Fruit fly (Drosophila melanogaster) whole organism, embryonic: ENCODE data around the gene CG33098.

Experiments
- Abd-B ChIP-seq: fragments of 200-800 bp; sonication (Bioruptor generic); optimal IDR thresholded peaks from 2 replicates; lab custom pipeline; 2018; ENCODE audit warnings: missing biosample characterization, mild to moderate bottlenecking, missing genetic modification characterization, moderate library complexity
- Aef1 ChIP-seq: fragments of 200-800 bp; sonication (Bioruptor generic); IDR thresholded peaks from 3 replicates; pipeline ENCODE4 v1.3.6; 2022; ENCODE audit warnings: missing biosample characterization, missing genetic modification characterization
- B-H2 ChIP-seq: fragments of 200-800 bp; sonication (Bioruptor generic); optimal IDR thresholded peaks from 2 replicates; lab custom pipeline; 2018; ENCODE audit warnings: missing biosample characterization, mild to moderate bottlenecking, missing genetic modification characterization
- BEAF-32 ChIP-seq: fragments of 200-800 bp; sonication (Bioruptor generic); optimal IDR thresholded peaks from 3 replicates; lab custom pipeline; 2017; ENCODE audit warnings: missing biosample characterization, missing genetic modification characterization, mild to moderate bottlenecking, moderate library complexity, missing genetic modification reagents
- CG10959 ChIP-seq: fragments of 200-800 bp; sonication (Bioruptor generic); IDR thresholded peaks from 2 replicates; pipeline ENCODE4 v1.3.6; 2022; ENCODE audit warnings: missing biosample characterization, missing genetic modification characterization
- CG12071 ChIP-seq: fragments of 200-800 bp; sonication (Bioruptor generic); optimal IDR thresholded peaks from 3 replicates; lab custom pipeline; 2018; ENCODE audit warnings: missing biosample characterization, mild to moderate bottlenecking, missing genetic modification characterization
- CG12659 ChIP-seq: fragments of 200-800 bp; sonication (Bioruptor generic); optimal IDR thresholded peaks from 3 replicates; lab custom pipeline; 2017; ENCODE audit warnings: mild to moderate bottlenecking, missing biosample characterization, missing genetic modification reagents, missing genetic modification characterization
- CG12744 ChIP-seq: fragments of 200-800 bp; sonication (Bioruptor generic); optimal IDR thresholded peaks from 2 replicates; lab custom pipeline; 2016; ENCODE audit warnings: missing biosample characterization, missing genetic modification characterization
- CG13624 ChIP-seq: fragments of 200-800 bp; sonication (Bioruptor generic); optimal IDR thresholded peaks from 2 replicates; lab custom pipeline; 2016; ENCODE audit warnings: missing biosample characterization, missing genetic modification characterization
- CG14710 ChIP-seq: fragments of 200-800 bp; sonication (Bioruptor generic); optimal IDR thresholded peaks from 3 replicates; lab custom pipeline; 2019; ENCODE audit warnings: missing biosample characterization, mild to moderate bottlenecking, missing genetic modification characterization, moderate library complexity
- CG1529 ChIP-seq: fragments of 200-800 bp; sonication (Bioruptor generic); optimal IDR thresholded peaks from 3 replicates; lab custom pipeline; 2018; ENCODE audit warnings: missing biosample characterization, missing genetic modification characterization
- CG15479 ChIP-seq: fragments of 200-800 bp; sonication (Bioruptor generic); optimal IDR thresholded peaks from 3 replicates; lab custom pipeline; 2019; ENCODE audit warnings: missing biosample characterization, mild to moderate bottlenecking, missing genetic modification characterization, moderate library complexity
- CG15514 ChIP-seq: fragments of 200-800 bp; sonication (Bioruptor generic); optimal IDR thresholded peaks from 3 replicates; lab custom pipeline; 2017; ENCODE audit warnings: missing biosample characterization, missing genetic modification characterization, mild to moderate bottlenecking, moderate library complexity, missing genetic modification reagents
- CG2120 ChIP-seq: fragments of 200-800 bp; sonication (Bioruptor generic); optimal IDR thresholded peaks from 3 replicates; lab custom pipeline; 2016; ENCODE audit warnings: missing biosample characterization, missing genetic modification characterization
- CG4282 ChIP-seq: fragments of 200-800 bp; sonication (Bioruptor generic); optimal IDR thresholded peaks from 2 replicates; lab custom pipeline; 2016; ENCODE audit warnings: missing biosample characterization, missing genetic modification characterization
- CG4404 ChIP-seq: fragments of 200-800 bp; sonication (Bioruptor generic); IDR thresholded peaks from 2 replicates; pipeline ENCODE4 v1.3.6; 2022; ENCODE audit warnings: missing biosample characterization, missing genetic modification characterization
- CG5180 ChIP-seq: fragments of 200-800 bp; sonication (Bioruptor generic); optimal IDR thresholded peaks from 3 replicates; lab custom pipeline; 2017; ENCODE audit warnings: missing biosample characterization, missing genetic modification characterization, mild to moderate bottlenecking, moderate library complexity, missing genetic modification reagents
- CG6791 ChIP-seq: fragments of 200-800 bp; sonication (Bioruptor generic); IDR thresholded peaks from 3 replicates; pipeline ENCODE4 v1.3.6; 2022; ENCODE audit warnings: missing biosample characterization, missing genetic modification characterization; ENCODE audit not compliant: partially characterized antibody
- CG9876 ChIP-seq: fragments of 200-800 bp; sonication (Bioruptor generic); optimal IDR thresholded peaks from 2 replicates; lab custom pipeline; 2016; ENCODE audit warnings: missing biosample characterization, missing genetic modification characterization
- Dp ChIP-seq: fragments of 200-800 bp; sonication (Bioruptor generic); optimal IDR thresholded peaks from 2 replicates; lab custom pipeline; 2018; ENCODE audit warnings: missing biosample characterization, mild to moderate bottlenecking, missing genetic modification characterization, moderate library complexity
- Dref ChIP-seq: fragments of 200-800 bp; sonication (Bioruptor generic); IDR thresholded peaks from 2 replicates; pipeline ENCODE4 v1.3.6; 2022; ENCODE audit warnings: missing biosample characterization, missing genetic modification characterization
- Ets97D ChIP-seq: fragments of 200-800 bp; sonication (Bioruptor generic); optimal IDR thresholded peaks from 3 replicates; lab custom pipeline; 2016; ENCODE audit warnings: missing biosample characterization, missing genetic modification characterization
- Fer1 ChIP-seq: fragments of 200-800 bp; sonication (Bioruptor generic); optimal IDR thresholded peaks from 2 replicates; lab custom pipeline; 2017; ENCODE audit warnings: missing biosample characterization, mild to moderate bottlenecking, missing genetic modification characterization
- MBD-R2 ChIP-seq: fragments of 200-800 bp; sonication (Bioruptor generic); IDR thresholded peaks from 2 replicates; pipeline ENCODE4 v1.3.6; 2022; ENCODE audit warnings: missing biosample characterization, missing genetic modification characterization
- Poxn ChIP-seq: fragments of 200-800 bp; sonication (Bioruptor generic); IDR thresholded peaks from 2 replicates; pipeline ENCODE4 v1.3.6; 2022; ENCODE audit warnings: missing biosample characterization, missing genetic modification characterization
- Side ChIP-seq: fragments of 200-800 bp; sonication (Bioruptor generic); optimal IDR thresholded peaks from 2 replicates; lab custom pipeline; 2016; ENCODE audit warnings: missing biosample characterization, missing genetic modification characterization
- Sin3A ChIP-seq: fragments of >200 bp; optimal IDR thresholded peaks from 2 replicates; lab custom pipeline; 2018
- Sry-δ ChIP-seq: fragments of 200-800 bp; sonication (Bioruptor generic); optimal IDR thresholded peaks from 2 replicates; lab custom pipeline; 2016; ENCODE audit warnings: missing biosample characterization, missing genetic modification characterization
- Trl ChIP-seq, 3 experiments: fragments of >200 bp in 2 of 3; fragments of 200-800 bp in 1 of 3; sonication (Bioruptor generic) in 1 of 3; optimal IDR thresholded peaks; 2 replicates in 1 of 3; 3 replicates in 2 of 3; lab custom pipeline; 2016 to 2017; ENCODE audit warnings: missing biosample characterization in 1 of 3, missing genetic modification characterization in 1 of 3
- amos ChIP-seq: fragments of 200-800 bp; sonication (Bioruptor generic); IDR thresholded peaks from 2 replicates; pipeline ENCODE4 v1.3.6; 2022; ENCODE audit warnings: missing biosample characterization, missing genetic modification characterization; ENCODE audit not compliant: partially characterized antibody
- ap ChIP-seq: fragments of 200-800 bp; sonication (Bioruptor generic); IDR thresholded peaks from 2 replicates; pipeline ENCODE4 v1.3.6; 2022; ENCODE audit warnings: missing biosample characterization, missing genetic modification characterization
- ase ChIP-seq: fragments of 200-800 bp; sonication (Bioruptor generic); IDR thresholded peaks from 3 replicates; pipeline ENCODE4 v1.3.6; 2022; ENCODE audit warnings: missing biosample characterization, missing genetic modification characterization
- chif ChIP-seq, 2 experiments: fragments of 200-800 bp; sonication (Bioruptor generic); optimal IDR thresholded peaks; 3 replicates each; lab custom pipeline; 2016; ENCODE audit warnings: missing biosample characterization in 2 of 2, missing genetic modification characterization in 2 of 2
- dmrt11E ChIP-seq: fragments of 200-800 bp; sonication (Bioruptor generic); optimal IDR thresholded peaks from 3 replicates; lab custom pipeline; 2018; ENCODE audit warnings: missing biosample characterization, mild to moderate bottlenecking, missing genetic modification characterization, moderate library complexity
- fd102C ChIP-seq: fragments of 200-800 bp; sonication (Bioruptor generic); optimal IDR thresholded peaks from 2 replicates; lab custom pipeline; 2018; ENCODE audit warnings: missing biosample characterization, mild to moderate bottlenecking, missing genetic modification characterization, moderate library complexity
- fu2 ChIP-seq: fragments of 200-800 bp; sonication (Bioruptor generic); optimal IDR thresholded peaks from 2 replicates; lab custom pipeline; 2016; ENCODE audit warnings: missing biosample characterization, missing genetic modification characterization
- h ChIP-seq: fragments of >200 bp; optimal IDR thresholded peaks from 2 replicates; lab custom pipeline; 2017
- her ChIP-seq: fragments of 200-800 bp; sonication (Bioruptor generic); optimal IDR thresholded peaks from 2 replicates; lab custom pipeline; 2016; ENCODE audit warnings: missing biosample characterization, missing genetic modification characterization
- knrl ChIP-seq: fragments of 200-800 bp; sonication (Bioruptor generic); IDR thresholded peaks from 3 replicates; pipeline ENCODE4 v1.3.6; 2022; ENCODE audit warnings: missing biosample characterization, missing genetic modification characterization; ENCODE audit not compliant: partially characterized antibody
- lbe ChIP-seq: fragments of 200-800 bp; sonication (Bioruptor generic); optimal IDR thresholded peaks from 2 replicates; lab custom pipeline; 2016; ENCODE audit warnings: missing biosample characterization, mild to moderate bottlenecking, missing genetic modification characterization
- mam ChIP-seq: fragments of 200-800 bp; sonication (Bioruptor generic); optimal IDR thresholded peaks from 3 replicates; lab custom pipeline; 2016; ENCODE audit warnings: missing biosample characterization, missing genetic modification characterization
- slou ChIP-seq: fragments of 200-800 bp; sonication (Bioruptor generic); optimal IDR thresholded peaks from 3 replicates; lab custom pipeline; 2016; ENCODE audit warnings: missing biosample characterization, missing genetic modification characterization
- sr ChIP-seq: fragments of 200-800 bp; sonication (Bioruptor generic); IDR thresholded peaks from 3 replicates; pipeline ENCODE4 v1.3.6; 2022; ENCODE audit warnings: missing biosample characterization, missing genetic modification characterization
- stwl ChIP-seq: fragments of 200-800 bp; sonication (Bioruptor generic); optimal IDR thresholded peaks from 3 replicates; lab custom pipeline; 2018; ENCODE audit warnings: missing biosample characterization, mild to moderate bottlenecking, missing genetic modification characterization, moderate library complexity
- tll ChIP-seq, 2 experiments: fragments of 200-800 bp in 1 of 2; fragments of >200 bp in 1 of 2; sonication (Bioruptor generic) in 1 of 2; optimal IDR thresholded peaks; 2 replicates each; lab custom pipeline; 2017 to 2019; ENCODE audit warnings: missing biosample characterization in 2 of 2, missing genetic modification characterization in 2 of 2, mild to moderate bottlenecking in 1 of 2, moderate library complexity in 1 of 2
- trem ChIP-seq: fragments of 200-800 bp; optimal IDR thresholded peaks from 3 replicates; lab custom pipeline; 2019; ENCODE audit warnings: missing biosample characterization, mild to moderate bottlenecking, missing genetic modification characterization, moderate library complexity
- twi ChIP-seq: fragments of 200-800 bp; optimal IDR thresholded peaks from 2 replicates; lab custom pipeline; 2019; ENCODE audit warnings: missing biosample characterization, mild to moderate bottlenecking, missing genetic modification characterization, moderate library complexity
- unc-4 ChIP-seq: fragments of 200-800 bp; sonication (Bioruptor generic); IDR thresholded peaks from 2 replicates; pipeline ENCODE4 v1.3.6; 2022; ENCODE audit warnings: missing biosample characterization, missing genetic modification characterization; ENCODE audit not compliant: partially characterized antibody
- zen ChIP-seq: fragments of 200-800 bp; sonication (Bioruptor generic); optimal IDR thresholded peaks from 3 replicates; lab custom pipeline; 2018; ENCODE audit warnings: missing biosample characterization, mild to moderate bottlenecking, missing genetic modification characterization, moderate library complexity

Gene CG33098

dm6 chr3R:12422379-12422975 lies 35.5 kb downstream of the CG33098 start, which contains the start of the genes Scgbeta and CG17202 (continued):
- TF ChIP-seq zen (tag; lab: Kevin White, UChicago) (peak; percentile 12), BEAF-32 (GFP tag; lab: Kevin White, UChicago) (peak; percentile 37), Aef1 (GFP tag; lab: Robert Waterston, UW) (no peak), CG12744 (GFP tag; lab: Kevin White, UChicago) (peak; percentile 32), chif (GFP tag; optimal IDR thresholded peaks at IDR 0.05; lab: Kevin White, UChicago) (peak in 1 of 2 experiments; percentile 8), ap (GFP tag; lab: Robert Waterston, UW) (no peak), B-H2 (GFP tag; lab: Kevin White, UChicago) (no peak), tll (GFP tag; optimal IDR thresholded peaks at IDR 0.05; lab: Kevin White, UChicago) (peak in 1 of 2 experiments; percentile 44), Dp (peak; percentile 66), fd102C (GFP tag; lab: Kevin White, UChicago) (no peak), Sin3A (lab: Kevin White, UChicago) (peak; percentile 59), knrl (GFP tag; lab: Robert Waterston, UW) (peak; percentile 49; the same call in 1 of the 3 replicates), CG12071 (GFP tag; lab: Kevin White, UChicago) (no peak), Trl (optimal IDR thresholded peaks at IDR 0.05; lab: Kevin White, UChicago) (no peak), Trl (GFP tag; optimal IDR thresholded peaks at IDR 0.05; lab: Kevin White, UChicago) (no peak), Poxn (no peak), dmrt11E (tag; lab: Kevin White, UChicago) (no peak), CG1529 (GFP tag; lab: Kevin White, UChicago) (no peak), Abd-B (GFP tag; lab: Kevin White, UChicago) (no peak), Dref (GFP tag; lab: Robert Waterston, UW) (peak; percentile 45; the same call in 1 of the 2 replicates), ase (GFP tag; lab: Robert Waterston, UW) (0 out of 3 replicates have a peak, but pooled peaks have one; percentile 5), CG4282 (GFP tag; lab: Kevin White, UChicago) (no peak), stwl (tag; lab: Kevin White, UChicago) (peak; percentile 41), CG6791 (GFP tag; lab: Robert Waterston, UW) (no peak), CG9876 (GFP tag; lab: Kevin White, UChicago) (no peak), CG4404 (GFP tag; lab: Robert Waterston, UW) (no peak), MBD-R2 (GFP tag; lab: Robert Waterston, UW) (peak; percentile 95), Fer1 (peak; percentile 10), CG5180 (GFP tag; lab: Kevin White, UChicago) (no peak), Ets97D (peak; percentile 65), twi (no peak), CG2120 (GFP tag; lab: Kevin White, UChicago) (peak; percentile 59), fu2 (GFP tag; lab: Kevin White, UChicago) (peak; percentile 38), CG14710 (peak; percentile 73), Sry-δ (GFP tag; lab: Kevin White, UChicago) (peak; percentile 43), CG12659 (GFP tag; lab: Kevin White, UChicago) (peak; percentile 44), CG15479 (GFP tag; lab: Kevin White, UChicago) (no peak), sr (GFP tag; lab: Robert Waterston, UW) (no peak), CG10959 (GFP tag; lab: Robert Waterston, UW) (no peak), trem (tag; lab: Kevin White, UChicago) (peak; percentile 25), unc-4 (no peak), lbe (GFP tag; lab: Kevin White, UChicago) (no peak), mam (GFP tag; lab: Kevin White, UChicago) (peak; percentile 28), her (GFP tag; lab: Kevin White, UChicago) (no peak), h (lab: Kevin White, UChicago) (no peak), slou (no peak), CG13624 (GFP tag; lab: Kevin White, UChicago) (peak; percentile 30), CG15514 (peak; percentile 100), Side (peak; percentile 11), amos (GFP tag; lab: Robert Waterston, UW) (peak; percentile 55; the same call in 1 of the 2 replicates)
